Worm (Caenorhabditis elegans) whole organism, L1 larva: ENCODE measurements around the gene scav-3.

ENCODE experiments used
- C34B4.2 ChIP-seq: sonication (generic microtip); optimal IDR thresholded peaks from 2 replicates; lab custom pipeline; 2017; ENCODE audit warnings: mild to moderate bottlenecking, missing genetic modification characterization, missing compliant biosample characterization
- F16B12.6 ChIP-seq: fragments of 150-350 bp; optimal IDR thresholded peaks from 2 replicates; lab custom pipeline; 2014; ENCODE audit warnings: missing biosample characterization, missing genetic modification characterization
- alr-1 ChIP-seq: fragments of 200-800 bp; sonication (Bioruptor generic); optimal IDR thresholded peaks from 2 replicates; lab custom pipeline; 2018; ENCODE audit warnings: borderline replicate concordance, mild to moderate bottlenecking, missing genetic modification characterization, missing compliant biosample characterization
- aly-2 ChIP-seq: fragments of 150-350 bp; optimal IDR thresholded peaks from 2 replicates; lab custom pipeline; 2014; ENCODE audit warnings: missing biosample characterization, missing genetic modification characterization
- ceh-63 ChIP-seq: fragments of 200-800 bp; sonication (Bioruptor generic); optimal IDR thresholded peaks from 2 replicates; lab custom pipeline; 2018; ENCODE audit warnings: mild to moderate bottlenecking, missing genetic modification characterization, missing compliant biosample characterization
- ceh-8 ChIP-seq: fragments of 200-800 bp; sonication (Bioruptor generic); optimal IDR thresholded peaks from 2 replicates; lab custom pipeline; 2018; ENCODE audit warnings: mild to moderate bottlenecking, missing genetic modification characterization, moderate library complexity, missing compliant biosample characterization
- ceh-88 ChIP-seq: fragments of 200-800 bp; sonication (Bioruptor generic); IDR thresholded peaks from 2 replicates; pipeline ENCODE4 v1.3.6; 2022; ENCODE audit warnings: missing genetic modification characterization, missing compliant biosample characterization
- ceh-90 ChIP-seq: sonication (generic microtip); optimal IDR thresholded peaks from 2 replicates; lab custom pipeline; 2016; ENCODE audit warnings: missing genetic modification characterization, missing compliant biosample characterization
- dpl-1 ChIP-seq, 3 experiments: fragments of 150-350 bp in 2 of 3; sonication (generic microtip) in 1 of 3; optimal IDR thresholded peaks; 2 replicates each; lab custom pipeline; 2014 to 2017; ENCODE audit warnings: missing biosample characterization in 3 of 3, missing genetic modification characterization in 3 of 3, missing genetic modification reagents in 3 of 3
- efl-1 ChIP-seq, 4 experiments: fragments of 150-350 bp; optimal IDR thresholded peaks in 3 of 4; peaks in 1 of 4; 1 replicate in 1 of 4; 2 replicates in 3 of 4; lab custom pipeline; 2014; ENCODE audit warnings: missing biosample characterization in 2 of 4, missing genetic modification characterization in 2 of 4, missing genetic modification reagents in 2 of 4
- efl-3 ChIP-seq: fragments of 200-800 bp; sonication (Bioruptor generic); optimal IDR thresholded peaks from 2 replicates; lab custom pipeline; 2018; ENCODE audit warnings: mild to moderate bottlenecking, missing genetic modification characterization, missing compliant biosample characterization
- egl-13 ChIP-seq: sonication (generic microtip); optimal IDR thresholded peaks from 2 replicates; lab custom pipeline; 2016; ENCODE audit warnings: missing genotype, missing genetic modification reagents, missing genetic modification characterization, missing compliant biosample characterization
- elt-3 ChIP-seq, 6 experiments: fragments of 150-350 bp in 1 of 6; sonication (generic microtip); optimal IDR thresholded peaks; 2 replicates each; lab custom pipeline; 2017 to 2018; ENCODE audit warnings: missing biosample characterization in 6 of 6, missing genetic modification characterization in 6 of 6, inconsistent platforms in 1 of 6
- ets-5 ChIP-seq: fragments of 200-800 bp; sonication (Bioruptor generic); IDR thresholded peaks from 2 replicates; pipeline ENCODE4 v1.3.6; 2022; ENCODE audit warnings: missing genetic modification characterization, missing compliant biosample characterization
- fkh-10 ChIP-seq: sonication (generic microtip); optimal IDR thresholded peaks from 2 replicates; lab custom pipeline; 2017; ENCODE audit warnings: missing biosample characterization, missing genetic modification reagents, missing genetic modification characterization
- grh-1 ChIP-seq: fragments of 200-800 bp; sonication (Bioruptor generic); IDR thresholded peaks from 2 replicates; pipeline ENCODE4 v1.3.6; 2022; ENCODE audit warnings: missing genetic modification reagents, missing genetic modification characterization, missing compliant biosample characterization
- hlh-17 ChIP-seq: fragments of 200-800 bp; sonication (Bioruptor generic); optimal IDR thresholded peaks from 2 replicates; lab custom pipeline; 2018; ENCODE audit warnings: missing genetic modification characterization, mild to moderate bottlenecking, missing compliant biosample characterization, moderate library complexity, borderline replicate concordance
- hlh-4 ChIP-seq: sonication (generic microtip); optimal IDR thresholded peaks from 2 replicates; lab custom pipeline; 2016; ENCODE audit warnings: mild to moderate bottlenecking, missing genetic modification characterization, missing compliant biosample characterization
- irx-1 ChIP-seq: sonication (generic microtip); optimal IDR thresholded peaks from 2 replicates; lab custom pipeline; 2016; ENCODE audit warnings: missing genetic modification characterization, missing compliant biosample characterization
- isw-1 ChIP-seq: fragments of 200-800 bp; sonication (Bioruptor generic); IDR thresholded peaks from 2 replicates; pipeline ENCODE4 v1.3.6; 2022; ENCODE audit warnings: missing genetic modification characterization, missing compliant biosample characterization
- lin-13 ChIP-seq: fragments of 150-350 bp; optimal IDR thresholded peaks from 2 replicates; lab custom pipeline; 2014; ENCODE audit warnings: missing biosample characterization, missing genetic modification reagents, missing genetic modification characterization
- lin-15B ChIP-seq: fragments of 150-350 bp; sonication (generic microtip); optimal IDR thresholded peaks from 3 replicates; lab custom pipeline; 2014; ENCODE audit warnings: missing biosample characterization, missing genetic modification characterization
- lin-35 ChIP-seq, 2 experiments: fragments of 150-350 bp; optimal IDR thresholded peaks; 2 replicates each; lab custom pipeline; 2014; ENCODE audit warnings: missing biosample characterization in 2 of 2, missing genetic modification characterization in 2 of 2, missing genetic modification reagents in 2 of 2
- lsy-2 ChIP-seq, 2 experiments: fragments of 150-350 bp; optimal IDR thresholded peaks; 2 replicates each; lab custom pipeline; 2014; ENCODE audit warnings: missing biosample characterization in 2 of 2, missing genetic modification characterization in 2 of 2
- mdl-1 ChIP-seq, 2 experiments: fragments of 150-350 bp; optimal IDR thresholded peaks; 2 replicates each; lab custom pipeline; 2014 to 2017; ENCODE audit warnings: missing biosample characterization in 2 of 2, missing genetic modification characterization in 2 of 2, inconsistent platforms in 1 of 2
- mef-2 ChIP-seq: fragments of 150-350 bp; optimal IDR thresholded peaks from 2 replicates; lab custom pipeline; 2014; ENCODE audit warnings: missing biosample characterization, missing genetic modification characterization
- nhr-11 ChIP-seq: fragments of 150-350 bp; optimal IDR thresholded peaks from 2 replicates; lab custom pipeline; 2014; ENCODE audit warnings: missing biosample characterization, missing genetic modification characterization
- nhr-12 ChIP-seq: sonication (generic microtip); optimal IDR thresholded peaks from 2 replicates; lab custom pipeline; 2017; ENCODE audit warnings: missing biosample characterization, missing genetic modification characterization
- nhr-20 ChIP-seq: sonication (generic microtip); optimal IDR thresholded peaks from 2 replicates; lab custom pipeline; 2016; ENCODE audit warnings: mild to moderate bottlenecking, missing genetic modification characterization, missing compliant biosample characterization
- nhr-237 ChIP-seq: fragments of 150-350 bp; optimal IDR thresholded peaks from 2 replicates; lab custom pipeline; 2014; ENCODE audit warnings: missing biosample characterization, missing genetic modification characterization
- nhr-28 ChIP-seq: fragments of 150-350 bp; optimal IDR thresholded peaks from 2 replicates; lab custom pipeline; 2014; ENCODE audit warnings: missing biosample characterization, missing genetic modification characterization
- nhr-76 ChIP-seq: sonication (generic microtip); optimal IDR thresholded peaks from 2 replicates; lab custom pipeline; 2017; ENCODE audit warnings: missing biosample characterization, missing genetic modification characterization
- nhr-84 ChIP-seq: sonication (generic microtip); optimal IDR thresholded peaks from 2 replicates; lab custom pipeline; 2017; ENCODE audit warnings: missing biosample characterization, missing genetic modification characterization
- nhr-85 ChIP-seq: sonication (generic microtip); peaks from one replicate; lab custom pipeline; 2016; ENCODE audit warnings: missing genetic modification characterization, inconsistent platforms, missing compliant biosample characterization
- nhr-90 ChIP-seq: sonication (generic microtip); optimal IDR thresholded peaks from 2 replicates; lab custom pipeline; 2016; ENCODE audit warnings: mild to moderate bottlenecking, missing genetic modification characterization, missing compliant biosample characterization; ENCODE audit not compliant: poor library complexity
- pag-3 ChIP-seq: sonication (generic microtip); optimal IDR thresholded peaks from 2 replicates; lab custom pipeline; 2017; ENCODE audit warnings: missing genetic modification characterization, mild to moderate bottlenecking, missing compliant biosample characterization, antibody characterized with exemption, borderline replicate concordance; ENCODE audit not compliant: insufficient read depth
- pqm-1 ChIP-seq: sonication (generic microtip); optimal IDR thresholded peaks from 3 replicates; lab custom pipeline; 2017; ENCODE audit warnings: missing biosample characterization, missing genetic modification characterization
- skn-1 ChIP-seq: fragments of 150-350 bp; optimal IDR thresholded peaks from 2 replicates; lab custom pipeline; 2014; ENCODE audit warnings: missing biosample characterization, missing genetic modification characterization
- snpc-4 ChIP-seq: fragments of 150-350 bp; optimal IDR thresholded peaks from 2 replicates; lab custom pipeline; 2014; ENCODE audit warnings: missing biosample characterization, missing genetic modification characterization
- swsn-7 ChIP-seq: sonication (generic microtip); optimal IDR thresholded peaks from 2 replicates; lab custom pipeline; 2016; ENCODE audit warnings: missing genetic modification characterization, missing compliant biosample characterization
- tlp-1 ChIP-seq: fragments of 150-350 bp; optimal IDR thresholded peaks from 2 replicates; lab custom pipeline; 2014; ENCODE audit warnings: missing biosample characterization, missing genetic modification characterization
- unc-62 ChIP-seq: fragments of 150-350 bp; optimal IDR thresholded peaks from 2 replicates; lab custom pipeline; 2014; ENCODE audit warnings: missing biosample characterization, missing genetic modification reagents, missing genetic modification characterization
- unc-86 ChIP-seq: sonication (generic microtip); optimal IDR thresholded peaks from 2 replicates; lab custom pipeline; 2016; ENCODE audit warnings: missing genetic modification characterization, missing compliant biosample characterization
- vab-15 ChIP-seq: sonication (generic microtip); optimal IDR thresholded peaks from 2 replicates; lab custom pipeline; 2017; ENCODE audit warnings: missing genotype, mild to moderate bottlenecking, missing genetic modification characterization, missing compliant biosample characterization
- xbp-1 ChIP-seq: sonication (generic microtip); optimal IDR thresholded peaks from 2 replicates; lab custom pipeline; 2016; ENCODE audit warnings: missing genetic modification characterization, missing compliant biosample characterization
- zag-1 ChIP-seq: fragments of 150-350 bp; optimal IDR thresholded peaks from 2 replicates; lab custom pipeline; 2014; ENCODE audit warnings: missing biosample characterization, missing genetic modification characterization
- ztf-11 ChIP-seq, 2 experiments: sonication (generic microtip); optimal IDR thresholded peaks; 2 replicates each; lab custom pipeline; 2016 to 2017; ENCODE audit warnings: missing genetic modification characterization in 2 of 2, missing biosample characterization in 1 of 2, missing compliant biosample characterization in 1 of 2

Gene scav-3

ce11 chrIII:12424066-12424465 lies 32.6 kb downstream of the scav-3 start (continued):
- TF ChIP-seq dpl-1 (GFP tag; optimal IDR thresholded peaks at IDR 0.05; lab: Kevin White, UChicago) (peak in 2 of 3 experiments; percentile 29 to 31), unc-62 (GFP tag; lab: Kevin White, UChicago) (no peak), elt-3 (tag; optimal IDR thresholded peaks at IDR 0.05; lab: Kevin White, UChicago) (peak in 1 of 6 experiments; percentile 12), xbp-1 (tag; lab: Kevin White, UChicago) (no peak), C34B4.2 (tag; lab: Kevin White, UChicago) (no peak), lin-13 (GFP tag; lab: Kevin White, UChicago) (no peak), tlp-1 (no peak), ceh-88 (GFP tag; lab: Robert Waterston, UW) (no peak), ceh-63 (GFP tag; lab: Kevin White, UChicago) (no peak), nhr-84 (no peak), ztf-11 (tag; optimal IDR thresholded peaks at IDR 0.05; lab: Kevin White, UChicago) (no peak), grh-1 (GFP tag; lab: Robert Waterston, UW) (no peak), ceh-90 (tag; lab: Kevin White, UChicago) (no peak), aly-2 (tag; lab: Kevin White, UChicago) (no peak), skn-1 (peak; percentile 39), mef-2 (tag; lab: Kevin White, UChicago) (no peak), pqm-1 (tag; lab: Kevin White, UChicago) (no peak), efl-3 (GFP tag; lab: Kevin White, UChicago) (no peak), vab-15 (tag; lab: Kevin White, UChicago) (no peak), nhr-12 (tag; lab: Kevin White, UChicago) (no peak), zag-1 (tag; lab: Kevin White, UChicago) (no peak), lsy-2 (tag; optimal IDR thresholded peaks at IDR 0.05; lab: Kevin White, UChicago) (peak in 1 of 2 experiments; percentile 57), nhr-28 (tag; lab: Kevin White, UChicago) (no peak), isw-1 (no peak), irx-1 (tag; lab: Kevin White, UChicago) (no peak), mdl-1 (tag; optimal IDR thresholded peaks at IDR 0.05; lab: Kevin White, UChicago) (no peak), ets-5 (no peak), hlh-17 (no peak), nhr-237 (tag; lab: Kevin White, UChicago) (no peak), nhr-85 (tag; lab: Kevin White, UChicago) (no peak), ceh-8 (GFP tag; lab: Kevin White, UChicago) (no peak), nhr-90 (tag; lab: Kevin White, UChicago) (no peak), hlh-4 (tag; lab: Kevin White, UChicago) (no peak), lin-35 (GFP tag; optimal IDR thresholded peaks at IDR 0.05; lab: Kevin White, UChicago) (peak in 1 of 2 experiments; percentile 61), fkh-10 (GFP tag; lab: Kevin White, UChicago) (no peak), lin-15B (tag; lab: Kevin White, UChicago) (no peak), swsn-7 (tag; lab: Kevin White, UChicago) (no peak), nhr-11 (tag; lab: Kevin White, UChicago) (no peak), F16B12.6 (tag; lab: Kevin White, UChicago) (no peak), alr-1 (tag; lab: Kevin White, UChicago) (no peak), nhr-76 (tag; lab: Kevin White, UChicago) (no peak)

ce11 chrIII:12421708-12422107 lies 34.9 kb downstream of the scav-3 start, which contains the start of gene tat-1:
tat-1 (minus strand) TSS chrIII:12421718.
- TF ChIP-seq ceh-8 (GFP tag; lab: Kevin White, UChicago) (no peak), mef-2 (tag; lab: Kevin White, UChicago) (no peak), dpl-1 (GFP tag; optimal IDR thresholded peaks at IDR 0.05; lab: Kevin White, UChicago) (peak in 1 of 3 experiments; percentile 24), nhr-20 (no peak), unc-86 (tag; lab: Kevin White, UChicago) (no peak), egl-13 (no peak), lin-35 (GFP tag; optimal IDR thresholded peaks at IDR 0.05; lab: Kevin White, UChicago) (no peak), nhr-85 (tag; lab: Kevin White, UChicago) (peak; percentile 16), pag-3 (tag; lab: Kevin White, UChicago) (no peak), efl-1 (optimal IDR thresholded peaks at IDR 0.05; lab: Kevin White, UChicago) (no peak), efl-1 (GFP tag; optimal IDR thresholded peaks at IDR 0.05 in 1 of 2; lab: Kevin White, UChicago) (peak; percentile 23 to 33), isw-1 (no peak), snpc-4 (no peak), lsy-2 (tag; optimal IDR thresholded peaks at IDR 0.05; lab: Kevin White, UChicago) (peak in 1 of 2 experiments; percentile 2)
